Worm (Caenorhabditis elegans) whole organism, L1 larva: Measurements from ENCODE around the gene ugt-52.

Source experiments
- dsc-1 ChIP-seq: sonication (generic microtip); optimal IDR thresholded peaks from 2 replicates; lab custom pipeline; 2016; ENCODE audit warnings: mild to moderate bottlenecking, missing genetic modification characterization, missing compliant biosample characterization
- elt-2 ChIP-seq: sonication (generic microtip); optimal IDR thresholded peaks from 2 replicates; lab custom pipeline; 2016; ENCODE audit warnings: missing genetic modification characterization, mild to moderate bottlenecking, inconsistent platforms, missing compliant biosample characterization, missing genetic modification reagents
- fkh-10 ChIP-seq: sonication (generic microtip); optimal IDR thresholded peaks from 2 replicates; lab custom pipeline; 2017; ENCODE audit warnings: missing biosample characterization, missing genetic modification reagents, missing genetic modification characterization
- isw-1 ChIP-seq: fragments of 200-800 bp; sonication (Bioruptor generic); IDR thresholded peaks from 2 replicates; pipeline ENCODE4 v1.3.6; 2022; ENCODE audit warnings: missing genetic modification characterization, missing compliant biosample characterization
- lin-39 ChIP-seq: fragments of 150-350 bp; optimal IDR thresholded peaks from 2 replicates; lab custom pipeline; 2014; ENCODE audit warnings: missing biosample characterization, missing genetic modification reagents, missing genetic modification characterization
- lsy-2 ChIP-seq, 2 experiments: fragments of 150-350 bp; optimal IDR thresholded peaks; 2 replicates each; lab custom pipeline; 2014; ENCODE audit warnings: missing biosample characterization in 2 of 2, missing genetic modification characterization in 2 of 2
- nhr-11 ChIP-seq: fragments of 150-350 bp; optimal IDR thresholded peaks from 2 replicates; lab custom pipeline; 2014; ENCODE audit warnings: missing biosample characterization, missing genetic modification characterization
- nhr-12 ChIP-seq: sonication (generic microtip); optimal IDR thresholded peaks from 2 replicates; lab custom pipeline; 2017; ENCODE audit warnings: missing biosample characterization, missing genetic modification characterization
- nhr-84 ChIP-seq: sonication (generic microtip); optimal IDR thresholded peaks from 2 replicates; lab custom pipeline; 2017; ENCODE audit warnings: missing biosample characterization, missing genetic modification characterization
- skn-1 ChIP-seq: fragments of 150-350 bp; optimal IDR thresholded peaks from 2 replicates; lab custom pipeline; 2014; ENCODE audit warnings: missing biosample characterization, missing genetic modification characterization

DNA sequence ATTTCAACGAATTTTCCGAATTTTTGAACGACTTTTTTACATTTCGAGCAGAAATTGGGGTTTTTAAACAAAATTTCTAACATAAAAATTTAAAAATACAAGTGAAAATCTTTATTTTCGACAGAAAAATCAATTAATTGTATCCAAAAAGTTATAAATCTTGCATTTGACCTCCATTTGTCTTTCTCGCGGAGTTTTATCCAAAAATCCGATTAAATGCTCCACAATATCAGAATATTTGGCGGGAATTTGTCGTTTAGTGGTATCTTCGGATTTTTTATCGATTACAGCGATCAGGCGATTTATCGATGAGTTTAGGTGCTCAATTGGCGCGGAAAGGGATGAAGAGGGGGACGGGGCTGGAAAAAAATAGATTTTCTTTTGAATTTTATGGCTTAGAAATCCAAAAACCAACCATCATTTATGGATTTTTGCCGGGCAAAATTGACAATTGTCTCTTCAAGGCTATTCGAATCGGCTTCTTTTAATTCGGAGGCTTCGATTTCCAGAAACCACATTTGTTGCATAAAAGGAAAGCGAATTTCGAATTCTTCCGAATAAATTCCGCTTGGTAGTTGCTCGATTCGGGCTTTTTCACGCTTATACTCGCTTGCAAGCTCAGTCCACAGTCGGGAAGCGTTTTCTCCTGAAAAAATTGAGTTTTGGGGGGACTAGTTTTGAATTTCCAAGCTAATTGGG, 51.8 kb downstream of the ugt-52 start:
- no peak for TF ChIP-seq elt-2 (tag; lab: Kevin White, UChicago)
- no peak for TF ChIP-seq lin-39 (tag; lab: Kevin White, UChicago)
- no peak for TF ChIP-seq dsc-1 (tag; lab: Kevin White, UChicago)
- TF ChIP-seq lsy-2 (tag; optimal IDR thresholded peaks at IDR 0.05; lab: Kevin White, UChicago): no peak
- TF ChIP-seq fkh-10 (GFP tag; lab: Kevin White, UChicago): no peak
- TF ChIP-seq isw-1 (GFP tag; lab: Robert Waterston, UW): no peak
- TF ChIP-seq nhr-12 (tag; lab: Kevin White, UChicago): no peak
- no peak for TF ChIP-seq nhr-84
- no peak for TF ChIP-seq skn-1
- TF ChIP-seq nhr-11 (tag; lab: Kevin White, UChicago): no peak
